Fruit fly (Drosophila melanogaster) whole organism, embryonic: Measurements from ENCODE around the gene CG11975.
A peak's percentile ranks its signal among the peaks of the same experiment; 100 is the strongest.

Experiments used
- ATbp ChIP-seq: fragments of 200-800 bp; sonication (Bioruptor generic); optimal IDR thresholded peaks from 2 replicates; lab custom pipeline; 2017; ENCODE audit warnings: missing biosample characterization, mild to moderate bottlenecking, missing genetic modification characterization, missing genetic modification reagents
- Ada2b ChIP-seq: fragments of 200-800 bp; sonication (Bioruptor generic); IDR thresholded peaks from 2 replicates; pipeline ENCODE4 v1.3.6; 2022; ENCODE audit warnings: missing biosample characterization, missing genetic modification characterization
- CG10543 ChIP-seq: fragments of 200-800 bp; sonication (Bioruptor generic); optimal IDR thresholded peaks from 3 replicates; lab custom pipeline; 2017; ENCODE audit warnings: missing biosample characterization, mild to moderate bottlenecking, missing genetic modification characterization, moderate library complexity
- CG12155 ChIP-seq: fragments of 200-800 bp; sonication (Bioruptor generic); optimal IDR thresholded peaks from 3 replicates; lab custom pipeline; 2016; ENCODE audit warnings: missing biosample characterization, missing genetic modification characterization
- CG12391 ChIP-seq: fragments of 200-800 bp; sonication (Bioruptor generic); optimal IDR thresholded peaks from 3 replicates; lab custom pipeline; 2018; ENCODE audit warnings: missing biosample characterization, mild to moderate bottlenecking, missing genetic modification characterization, moderate library complexity
- CG14710 ChIP-seq: fragments of 200-800 bp; sonication (Bioruptor generic); optimal IDR thresholded peaks from 3 replicates; lab custom pipeline; 2019; ENCODE audit warnings: missing biosample characterization, mild to moderate bottlenecking, missing genetic modification characterization, moderate library complexity
- CG17186 ChIP-seq: fragments of 200-800 bp; sonication (Bioruptor generic); optimal IDR thresholded peaks from 3 replicates; lab custom pipeline; 2017; ENCODE audit warnings: missing biosample characterization, missing genetic modification reagents, missing genetic modification characterization
- CG4404 ChIP-seq: fragments of 200-800 bp; sonication (Bioruptor generic); IDR thresholded peaks from 2 replicates; pipeline ENCODE4 v1.3.6; 2022; ENCODE audit warnings: missing biosample characterization, missing genetic modification characterization
- CG7271 ChIP-seq: fragments of 200-800 bp; sonication (Bioruptor generic); optimal IDR thresholded peaks from 2 replicates; lab custom pipeline; 2018; ENCODE audit warnings: missing biosample characterization, mild to moderate bottlenecking, missing genetic modification characterization, moderate library complexity
- CG8388 ChIP-seq: fragments of 200-800 bp; sonication (Bioruptor generic); optimal IDR thresholded peaks from 2 replicates; lab custom pipeline; 2019; ENCODE audit warnings: missing biosample characterization, mild to moderate bottlenecking, missing genetic modification characterization, moderate library complexity
- CG9797 ChIP-seq: fragments of 200-800 bp; sonication (Bioruptor generic); optimal IDR thresholded peaks from 3 replicates; lab custom pipeline; 2018; ENCODE audit warnings: missing biosample characterization, mild to moderate bottlenecking, missing genetic modification characterization
- Chrac-16 ChIP-seq: fragments of 200-800 bp; sonication (Bioruptor generic); optimal IDR thresholded peaks from 3 replicates; lab custom pipeline; 2016; ENCODE audit warnings: missing biosample characterization, missing genetic modification characterization
- D19A ChIP-seq: fragments of 200-800 bp; optimal IDR thresholded peaks from 3 replicates; lab custom pipeline; 2019; ENCODE audit warnings: missing biosample characterization, mild to moderate bottlenecking, missing genetic modification characterization, moderate library complexity
- Deaf1 ChIP-seq: fragments of 200-800 bp; optimal IDR thresholded peaks from 3 replicates; lab custom pipeline; 2019; ENCODE audit warnings: missing biosample characterization, mild to moderate bottlenecking, missing genetic modification characterization, moderate library complexity
- Drgx ChIP-seq: fragments of 200-800 bp; sonication (Bioruptor generic); IDR thresholded peaks from 2 replicates; pipeline ENCODE4 v1.3.6; 2022; ENCODE audit warnings: missing biosample characterization, missing genetic modification characterization
- H15 ChIP-seq: fragments of 200-800 bp; sonication (Bioruptor generic); IDR thresholded peaks from 3 replicates; pipeline ENCODE4 v1.3.6; 2022; ENCODE audit warnings: missing biosample characterization, missing genetic modification characterization
- Hr3 ChIP-seq: fragments of 200-800 bp; sonication (Bioruptor generic); optimal IDR thresholded peaks from 3 replicates; lab custom pipeline; 2016; ENCODE audit warnings: missing biosample characterization, missing genetic modification characterization
- Lhr ChIP-seq: fragments of 200-800 bp; sonication (Bioruptor generic); optimal IDR thresholded peaks from 3 replicates; lab custom pipeline; 2017; ENCODE audit warnings: mild to moderate bottlenecking, missing biosample characterization, missing genetic modification reagents, missing genetic modification characterization
- Lpt ChIP-seq: fragments of >200 bp; optimal IDR thresholded peaks from 2 replicates; lab custom pipeline; 2018; ENCODE audit warnings: missing biosample characterization, missing genetic modification characterization
- Med ChIP-seq: fragments of 200-800 bp; sonication (Bioruptor generic); peaks from one replicate; lab custom pipeline; 2016; ENCODE audit warnings: missing biosample characterization, missing genetic modification characterization, mild to moderate bottlenecking, inconsistent platforms, moderate library complexity
- Mes4 ChIP-seq: fragments of 200-800 bp; sonication (Bioruptor generic); optimal IDR thresholded peaks from 2 replicates; lab custom pipeline; 2016; ENCODE audit warnings: missing biosample characterization, missing genetic modification characterization
- Myb ChIP-seq: fragments of 200-800 bp; sonication (Bioruptor generic); optimal IDR thresholded peaks from 2 replicates; lab custom pipeline; 2016; ENCODE audit warnings: missing biosample characterization, missing genetic modification characterization
- Pdp1 ChIP-seq, 2 experiments: fragments of 200-800 bp; sonication (Bioruptor generic); optimal IDR thresholded peaks; 3 replicates each; lab custom pipeline; 2016; ENCODE audit warnings: missing biosample characterization in 2 of 2, missing genetic modification characterization in 2 of 2, mild to moderate bottlenecking in 1 of 2, moderate library complexity in 1 of 2
- Rx ChIP-seq: fragments of 200-800 bp; sonication (Bioruptor generic); IDR thresholded peaks from 2 replicates; pipeline ENCODE4 v1.3.6; 2022; ENCODE audit warnings: missing biosample characterization, missing genetic modification characterization
- Sox100B ChIP-seq: fragments of 200-800 bp; sonication (Bioruptor generic); optimal IDR thresholded peaks from 3 replicates; lab custom pipeline; 2018; ENCODE audit warnings: missing biosample characterization, mild to moderate bottlenecking, missing genetic modification characterization
- Usf ChIP-seq: fragments of 200-800 bp; sonication (Bioruptor generic); optimal IDR thresholded peaks from 2 replicates; lab custom pipeline; 2017; ENCODE audit warnings: missing genotype, missing biosample characterization, missing genetic modification characterization
- cad ChIP-seq: fragments of >200 bp; optimal IDR thresholded peaks from 2 replicates; lab custom pipeline; 2017; ENCODE audit warnings: missing biosample characterization, missing genetic modification characterization
- cg ChIP-seq: fragments of 200-800 bp; sonication (Bioruptor generic); optimal IDR thresholded peaks from 3 replicates; lab custom pipeline; 2019; ENCODE audit warnings: missing biosample characterization, mild to moderate bottlenecking, missing genetic modification characterization, moderate library complexity
- da ChIP-seq: fragments of 200-800 bp; sonication (Bioruptor generic); optimal IDR thresholded peaks from 2 replicates; lab custom pipeline; 2016; ENCODE audit warnings: missing biosample characterization, missing genetic modification characterization
- fd3F ChIP-seq: fragments of 200-800 bp; sonication (Bioruptor generic); optimal IDR thresholded peaks from 2 replicates; lab custom pipeline; 2018; ENCODE audit warnings: missing biosample characterization, mild to moderate bottlenecking, missing genetic modification characterization, moderate library complexity
- gcm ChIP-seq: fragments of 200-800 bp; sonication (Bioruptor generic); optimal IDR thresholded peaks from 2 replicates; lab custom pipeline; 2019; ENCODE audit warnings: missing biosample characterization, mild to moderate bottlenecking, missing genetic modification characterization, moderate library complexity
- hkb ChIP-seq, 2 experiments: fragments of 200-800 bp in 1 of 2; fragments of >200 bp in 1 of 2; sonication (Bioruptor generic) in 1 of 2; IDR thresholded peaks in 1 of 2; optimal IDR thresholded peaks in 1 of 2; 2 replicates each; pipeline versions ENCODE4 v1.3.6 to Lab custom; 2017 to 2022; ENCODE audit warnings: missing biosample characterization in 1 of 2, missing genetic modification characterization in 1 of 2
- kay ChIP-seq: fragments of 200-800 bp; sonication (Bioruptor generic); optimal IDR thresholded peaks from 2 replicates; lab custom pipeline; 2016; ENCODE audit warnings: missing biosample characterization, missing genetic modification characterization
- mirr ChIP-seq: fragments of 200-800 bp; sonication (Bioruptor generic); optimal IDR thresholded peaks from 3 replicates; lab custom pipeline; 2018; ENCODE audit warnings: missing biosample characterization, mild to moderate bottlenecking, missing genetic modification characterization
- mld ChIP-seq: fragments of 200-800 bp; sonication (Bioruptor generic); IDR thresholded peaks from 3 replicates; pipeline ENCODE4 v1.3.6; 2022; ENCODE audit warnings: missing biosample characterization, missing genetic modification characterization; ENCODE audit not compliant: partially characterized antibody
- nerfin-1 ChIP-seq: fragments of 200-800 bp; sonication (Bioruptor generic); optimal IDR thresholded peaks from 3 replicates; lab custom pipeline; 2019; ENCODE audit warnings: missing biosample characterization, mild to moderate bottlenecking, missing genetic modification characterization, moderate library complexity
- nom ChIP-seq: fragments of 200-800 bp; sonication (Bioruptor generic); optimal IDR thresholded peaks from 2 replicates; lab custom pipeline; 2017; ENCODE audit warnings: missing biosample characterization, missing genetic modification characterization, mild to moderate bottlenecking, moderate library complexity, missing genetic modification reagents
- p53 ChIP-seq: fragments of 200-800 bp; sonication (Bioruptor generic); optimal IDR thresholded peaks from 2 replicates; lab custom pipeline; 2016; ENCODE audit warnings: missing biosample characterization, missing genetic modification characterization
- pzg ChIP-seq: fragments of 200-800 bp; sonication (Bioruptor generic); optimal IDR thresholded peaks from 3 replicates; lab custom pipeline; 2018; ENCODE audit warnings: missing biosample characterization, mild to moderate bottlenecking, missing genetic modification characterization, moderate library complexity
- seq ChIP-seq: fragments of 200-800 bp; sonication (Bioruptor generic); IDR thresholded peaks from 2 replicates; pipeline ENCODE4 v1.3.6; 2022; ENCODE audit warnings: missing biosample characterization, missing genetic modification characterization
- stc ChIP-seq: fragments of 200-800 bp; sonication (Bioruptor generic); IDR thresholded peaks from 2 replicates; pipeline ENCODE4 v1.3.6; 2022; ENCODE audit warnings: missing biosample characterization, missing genetic modification characterization
- stwl ChIP-seq: fragments of 200-800 bp; sonication (Bioruptor generic); optimal IDR thresholded peaks from 3 replicates; lab custom pipeline; 2018; ENCODE audit warnings: missing biosample characterization, mild to moderate bottlenecking, missing genetic modification characterization, moderate library complexity
- trem ChIP-seq: fragments of 200-800 bp; optimal IDR thresholded peaks from 3 replicates; lab custom pipeline; 2019; ENCODE audit warnings: missing biosample characterization, mild to moderate bottlenecking, missing genetic modification characterization, moderate library complexity
- wek ChIP-seq: fragments of 200-800 bp; sonication (Bioruptor generic); optimal IDR thresholded peaks from 3 replicates; lab custom pipeline; 2018; ENCODE audit warnings: missing biosample characterization, mild to moderate bottlenecking, missing genetic modification characterization, moderate library complexity

CG11975 gene

DNA sequence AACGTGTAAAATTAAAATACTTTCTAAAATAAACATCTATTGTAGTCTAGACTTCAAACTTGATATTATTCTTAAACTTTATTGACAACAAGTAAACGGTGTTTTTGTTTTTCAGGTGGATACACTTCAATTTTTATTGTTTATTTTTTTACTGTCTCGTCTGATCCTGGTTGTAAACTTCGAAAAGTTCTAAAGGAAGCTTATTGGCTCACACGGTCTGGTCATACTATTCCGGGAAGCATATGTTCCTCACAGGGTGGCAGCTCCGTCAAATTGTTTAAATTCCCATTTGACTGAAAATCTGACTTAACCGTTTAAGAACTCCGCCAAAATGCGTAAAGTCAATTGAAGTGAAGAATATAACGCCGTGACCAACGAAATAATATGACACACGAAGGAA, 15.1 kb downstream of the CG11975 start, which contains the start of gene CG11983 (continued):
- TF ChIP-seq CG7271 (tag; lab: Kevin White, UChicago) (no peak), Sox100B (no peak), da (no peak), Med (GFP tag; lab: Kevin White, UChicago) (peak; percentile 53), CG14710 (tag; lab: Kevin White, UChicago) (peak; percentile 40), CG12391 (no peak), ATbp (GFP tag; lab: Kevin White, UChicago) (no peak), cg (no peak), Lhr (GFP tag; lab: Kevin White, UChicago) (peak; percentile 55), CG12155 (peak; percentile 24), Lpt (GFP tag; lab: Kevin White, UChicago) (no peak), Deaf1 (no peak), CG9797 (GFP tag; lab: Kevin White, UChicago) (peak; percentile 66), Pdp1 (GFP tag; optimal IDR thresholded peaks at IDR 0.05; lab: Kevin White, UChicago) (peak in 1 of 2 experiments; percentile 6), CG10543 (GFP tag; lab: Kevin White, UChicago) (no peak), nom (GFP tag; lab: Kevin White, UChicago) (peak; percentile 44), H15 (no peak), Myb (GFP tag; lab: Kevin White, UChicago) (peak; percentile 95), CG4404 (GFP tag; lab: Robert Waterston, UW) (no peak), trem (tag; lab: Kevin White, UChicago) (peak; percentile 73), pzg (GFP tag; lab: Kevin White, UChicago) (peak; percentile 83)
- TF ChIP-seq, all 482 proteins: peak for 38

dm6 chr3R:9010695-9011094, 17.6 kb downstream of the CG11975 start:
- peak; percentile 39; the same call in 1 of the 2 replicates for TF ChIP-seq Drgx (GFP tag; lab: Robert Waterston, UW)
- TF ChIP-seq cad (GFP tag; lab: Kevin White, UChicago), result no peak
- TF ChIP-seq, all 482 proteins: peak for 1

dm6 chr3R:9011708-9012107, 18.7 kb downstream of the CG11975 start:
- TF ChIP-seq Med (GFP tag; lab: Kevin White, UChicago) (peak; percentile 7), CG12391 (no peak), Drgx (GFP tag; lab: Robert Waterston, UW) (peak; percentile 17; the same call in 1 of the 2 replicates)

- TF ChIP-seq Rx, result no peak
- TF ChIP-seq Chrac-16 (GFP tag; lab: Kevin White, UChicago), result peak; percentile 51
- TF ChIP-seq fd3F (GFP tag; lab: Kevin White, UChicago), result no peak
- TF ChIP-seq gcm (GFP tag; lab: Kevin White, UChicago), result peak; percentile 7
- TF ChIP-seq wek (GFP tag; lab: Kevin White, UChicago), result no peak
- TF ChIP-seq nerfin-1 (tag; lab: Kevin White, UChicago), result peak; percentile 25
- TF ChIP-seq seq, result no peak
- TF ChIP-seq Usf, result no peak
- TF ChIP-seq mld (GFP tag; lab: Robert Waterston, UW), result no peak
- TF ChIP-seq kay (GFP tag; lab: Kevin White, UChicago), result peak; percentile 6
- TF ChIP-seq Mes4 (GFP tag; lab: Kevin White, UChicago), result peak; percentile 64
- peak; percentile 32 for TF ChIP-seq p53 (GFP tag; lab: Kevin White, UChicago)
- no peak for TF ChIP-seq D19A (tag; lab: Kevin White, UChicago)
- no peak for TF ChIP-seq mirr
- TF ChIP-seq Ada2b, result 0 out of 2 replicates have a peak, but pooled peaks have one; percentile 31
- TF ChIP-seq Hr3 (GFP tag; lab: Kevin White, UChicago), result peak; percentile 16
- TF ChIP-seq CG17186, result peak; percentile 35
- TF ChIP-seq da, result no peak
- TF ChIP-seq hkb (optimal IDR thresholded peaks at IDR 0.05; lab: Kevin White, UChicago), result peak; percentile 33
- 0 out of 2 replicates have a peak, but pooled peaks have one; percentile 12 for TF ChIP-seq hkb (GFP tag; IDR thresholded peaks at IDR 0.05; lab: Robert Waterston, UW)
- TF ChIP-seq stwl (tag; lab: Kevin White, UChicago), result peak; percentile 50
- no peak for TF ChIP-seq CG8388
- 0 out of 2 replicates have a peak, but pooled peaks have one; percentile 38 for TF ChIP-seq stc (GFP tag; lab: Robert Waterston, UW)
These were observed 20.8 kb downstream of the CG11975 start for dm6 chr3R:9013765-9014380.
